Worm (Caenorhabditis elegans) whole organism, late embryonic: ENCODE data around the gene pho-12.

ENCODE experiments used
- F13H6.1 ChIP-seq: sonication (generic microtip); optimal IDR thresholded peaks from 2 replicates; lab custom pipeline; 2016; ENCODE audit warnings: missing genetic modification characterization, missing compliant biosample characterization
- K02D7.2 ChIP-seq: sonication (generic microtip); optimal IDR thresholded peaks from 2 replicates; lab custom pipeline; 2017; ENCODE audit warnings: mild to moderate bottlenecking, missing genetic modification characterization, missing compliant biosample characterization
- ama-1 ChIP-seq: fragments of 150-350 bp; optimal IDR thresholded peaks from 2 replicates; lab custom pipeline; 2014
- ets-4 ChIP-seq: sonication (generic microtip); optimal IDR thresholded peaks from 2 replicates; lab custom pipeline; 2016; ENCODE audit warnings: missing genetic modification characterization, missing compliant biosample characterization
- gmeb-2 ChIP-seq: sonication (generic microtip); optimal IDR thresholded peaks from 2 replicates; lab custom pipeline; 2016; ENCODE audit warnings: missing genetic modification characterization, inconsistent platforms, missing compliant biosample characterization
- pha-2 ChIP-seq: sonication (generic microtip); optimal IDR thresholded peaks from 2 replicates; lab custom pipeline; 2017; ENCODE audit warnings: mild to moderate bottlenecking, missing genetic modification characterization, missing compliant biosample characterization
- sox-4 ChIP-seq: sonication (generic microtip); optimal IDR thresholded peaks from 2 replicates; lab custom pipeline; 2017; ENCODE audit warnings: mild to moderate bottlenecking, missing genetic modification characterization, inconsistent platforms, missing compliant biosample characterization

ce11 chrII:5020513-5021081, 40.0 kb downstream of the pho-12 start:
- TF ChIP-seq ets-4 (tag; lab: Kevin White, UChicago), result no peak
- TF ChIP-seq sox-4 (tag; lab: Kevin White, UChicago), result no peak
- no peak for TF ChIP-seq ama-1
- no peak for TF ChIP-seq pha-2 (tag; lab: Kevin White, UChicago)
- no peak for TF ChIP-seq K02D7.2 (tag; lab: Kevin White, UChicago)
- TF ChIP-seq F13H6.1 (tag; lab: Kevin White, UChicago), result no peak
- no peak for TF ChIP-seq gmeb-2
